Worm (Caenorhabditis elegans): ENCODE data around the gene F26H11.4.

DNA sequence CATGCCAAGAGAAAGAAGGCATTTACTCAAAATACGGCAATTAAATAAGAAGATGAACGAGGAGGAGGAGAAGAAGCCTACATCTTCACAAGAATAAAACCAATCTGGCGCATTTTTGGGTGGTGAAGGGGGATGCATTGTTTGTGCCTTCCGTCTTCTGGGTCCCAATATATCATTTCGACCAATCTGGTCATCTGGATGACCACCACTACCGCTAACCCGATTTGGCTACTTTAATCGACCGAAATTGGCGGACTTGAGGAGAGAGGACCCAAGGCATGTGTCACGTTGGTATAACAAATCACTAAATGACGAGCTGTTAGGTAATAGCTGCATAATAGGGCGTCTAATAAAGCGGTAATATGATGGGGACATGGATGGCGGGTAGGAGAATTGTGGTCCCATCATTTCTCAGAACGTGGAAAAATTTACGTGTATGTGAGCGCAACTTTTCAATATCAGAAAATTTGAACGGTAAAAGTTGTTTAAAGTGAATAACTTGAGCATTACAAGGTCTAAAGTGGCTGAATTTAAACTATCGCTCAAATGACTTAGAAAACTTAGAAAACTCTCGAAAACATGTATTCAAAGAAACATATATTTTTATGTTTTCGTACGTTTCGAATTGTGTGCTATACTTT lies 25.4 kb downstream of the F26H11.4 start:
- TF ChIP-seq fkh-2 (tag; optimal IDR thresholded peaks at IDR 0.05): no peak
- no peak for TF ChIP-seq skn-1 (tag; optimal IDR thresholded peaks at IDR 0.05)
- no peak for TF ChIP-seq pha-4 (tag; optimal IDR thresholded peaks at IDR 0.05)
- TF ChIP-seq unc-62 (GFP tag; optimal IDR thresholded peaks at IDR 0.05): no peak
- TF ChIP-seq nhr-11 (tag; optimal IDR thresholded peaks at IDR 0.05): no peak

Measured in whole organism, L3 larva.